Fruit fly (Drosophila melanogaster) whole organism, embryonic: ENCODE measurements around the gene Zasp66.
A peak's percentile ranks its signal among the peaks of the same experiment; 100 is the strongest.

Experiments used
- Ada2b ChIP-seq: fragments of 200-800 bp; sonication (Bioruptor generic); IDR thresholded peaks from 2 replicates; pipeline ENCODE4 v1.3.6; 2022; ENCODE audit warnings: missing biosample characterization, missing genetic modification characterization
- Adf1 ChIP-seq: fragments of 200-800 bp; sonication (Bioruptor generic); IDR thresholded peaks from 2 replicates; pipeline ENCODE4 v1.3.6; 2022; ENCODE audit warnings: missing biosample characterization, missing genetic modification characterization
- Asciz ChIP-seq: fragments of 200-800 bp; sonication (Bioruptor generic); optimal IDR thresholded peaks from 2 replicates; lab custom pipeline; 2017; ENCODE audit warnings: missing biosample characterization, mild to moderate bottlenecking, missing genetic modification characterization, missing genetic modification reagents
- CG10147 ChIP-seq: fragments of 200-800 bp; sonication (Bioruptor generic); optimal IDR thresholded peaks from 2 replicates; lab custom pipeline; 2019; ENCODE audit warnings: missing biosample characterization, mild to moderate bottlenecking, missing genetic modification characterization, moderate library complexity
- CG1024 ChIP-seq: fragments of 200-800 bp; sonication (Bioruptor generic); IDR thresholded peaks from 2 replicates; pipeline ENCODE4 v1.3.6; 2022; ENCODE audit warnings: missing biosample characterization, missing genetic modification characterization
- CG10431 ChIP-seq: fragments of 200-800 bp; sonication (Bioruptor generic); optimal IDR thresholded peaks from 3 replicates; lab custom pipeline; 2018; ENCODE audit warnings: missing biosample characterization, mild to moderate bottlenecking, missing genetic modification characterization
- CG11723 ChIP-seq: fragments of 200-800 bp; sonication (Bioruptor generic); optimal IDR thresholded peaks from 2 replicates; lab custom pipeline; 2017; ENCODE audit warnings: missing biosample characterization, mild to moderate bottlenecking, missing genetic modification characterization
- CG12071 ChIP-seq: fragments of 200-800 bp; sonication (Bioruptor generic); optimal IDR thresholded peaks from 3 replicates; lab custom pipeline; 2018; ENCODE audit warnings: missing biosample characterization, mild to moderate bottlenecking, missing genetic modification characterization
- CG12769 ChIP-seq: fragments of 200-800 bp; sonication (Bioruptor generic); optimal IDR thresholded peaks from 2 replicates; lab custom pipeline; 2019; ENCODE audit warnings: missing biosample characterization, mild to moderate bottlenecking, missing genetic modification characterization, moderate library complexity
- CG13894 ChIP-seq: fragments of 200-800 bp; sonication (Bioruptor generic); optimal IDR thresholded peaks from 3 replicates; lab custom pipeline; 2018; ENCODE audit warnings: missing biosample characterization, mild to moderate bottlenecking, missing genetic modification characterization, moderate library complexity
- CG14050 ChIP-seq: fragments of 200-800 bp; sonication (Bioruptor generic); IDR thresholded peaks from 3 replicates; pipeline ENCODE4 v1.3.6; 2022; ENCODE audit warnings: missing biosample characterization, missing genetic modification characterization
- CG14441 ChIP-seq: fragments of 200-800 bp; sonication (Bioruptor generic); IDR thresholded peaks from 2 replicates; pipeline ENCODE4 v1.3.6; 2022; ENCODE audit warnings: missing biosample characterization, missing genetic modification characterization
- CG15696 ChIP-seq: fragments of 200-800 bp; sonication (Bioruptor generic); optimal IDR thresholded peaks from 2 replicates; lab custom pipeline; 2019; ENCODE audit warnings: missing biosample characterization, mild to moderate bottlenecking, missing genetic modification characterization, moderate library complexity
- CG17568 ChIP-seq: fragments of 200-800 bp; sonication (Bioruptor generic); optimal IDR thresholded peaks from 2 replicates; lab custom pipeline; 2018; ENCODE audit warnings: missing biosample characterization, mild to moderate bottlenecking, missing genetic modification characterization, moderate library complexity
- CG18599 ChIP-seq: fragments of 200-800 bp; sonication (Bioruptor generic); optimal IDR thresholded peaks from 3 replicates; lab custom pipeline; 2017; ENCODE audit warnings: missing biosample characterization, missing genetic modification characterization, mild to moderate bottlenecking, moderate library complexity, missing genetic modification reagents
- CG2678 ChIP-seq: fragments of 200-800 bp; sonication (Bioruptor generic); optimal IDR thresholded peaks from 3 replicates; lab custom pipeline; 2019; ENCODE audit warnings: missing biosample characterization, mild to moderate bottlenecking, missing genetic modification characterization, moderate library complexity
- CG4360 ChIP-seq: fragments of 200-800 bp; sonication (Bioruptor generic); IDR thresholded peaks from 2 replicates; pipeline ENCODE4 v1.3.6; 2022; ENCODE audit warnings: missing biosample characterization, missing genetic modification characterization
- CG6791 ChIP-seq: fragments of 200-800 bp; sonication (Bioruptor generic); IDR thresholded peaks from 3 replicates; pipeline ENCODE4 v1.3.6; 2022; ENCODE audit warnings: missing biosample characterization, missing genetic modification characterization; ENCODE audit not compliant: partially characterized antibody
- CG7372 ChIP-seq: fragments of 200-800 bp; sonication (Bioruptor generic); IDR thresholded peaks from 2 replicates; pipeline ENCODE4 v1.3.6; 2022; ENCODE audit warnings: missing biosample characterization, missing genetic modification characterization
- Drgx ChIP-seq: fragments of 200-800 bp; sonication (Bioruptor generic); IDR thresholded peaks from 2 replicates; pipeline ENCODE4 v1.3.6; 2022; ENCODE audit warnings: missing biosample characterization, missing genetic modification characterization
- Ets65A ChIP-seq: fragments of 200-800 bp; sonication (Bioruptor generic); peaks from one replicate; lab custom pipeline; 2016; ENCODE audit warnings: missing biosample characterization, missing genetic modification characterization
- Hmr ChIP-seq: fragments of 200-800 bp; sonication (Bioruptor generic); optimal IDR thresholded peaks from 3 replicates; lab custom pipeline; 2017; ENCODE audit warnings: mild to moderate bottlenecking, missing biosample characterization, missing genetic modification reagents, missing genetic modification characterization
- Jarid2 ChIP-seq: fragments of 200-800 bp; sonication (Bioruptor generic); optimal IDR thresholded peaks from 3 replicates; lab custom pipeline; 2017; ENCODE audit warnings: mild to moderate bottlenecking, missing biosample characterization, missing genetic modification reagents, missing genetic modification characterization
- Lpt ChIP-seq: fragments of >200 bp; optimal IDR thresholded peaks from 2 replicates; lab custom pipeline; 2018; ENCODE audit warnings: missing biosample characterization, missing genetic modification characterization
- Med ChIP-seq: fragments of 200-800 bp; sonication (Bioruptor generic); peaks from one replicate; lab custom pipeline; 2016; ENCODE audit warnings: missing biosample characterization, missing genetic modification characterization, mild to moderate bottlenecking, inconsistent platforms, moderate library complexity
- Oli ChIP-seq: fragments of 200-800 bp; sonication (Bioruptor generic); optimal IDR thresholded peaks from 2 replicates; lab custom pipeline; 2018; ENCODE audit warnings: missing biosample characterization, mild to moderate bottlenecking, missing genetic modification characterization, moderate library complexity
- Pdp1 ChIP-seq, 2 experiments: fragments of 200-800 bp; sonication (Bioruptor generic); optimal IDR thresholded peaks; 3 replicates each; lab custom pipeline; 2016; ENCODE audit warnings: missing biosample characterization in 2 of 2, missing genetic modification characterization in 2 of 2, mild to moderate bottlenecking in 1 of 2, moderate library complexity in 1 of 2
- Rfx ChIP-seq: fragments of 200-800 bp; sonication (Bioruptor generic); IDR thresholded peaks from 2 replicates; pipeline ENCODE4 v1.3.6; 2022; ENCODE audit warnings: missing biosample characterization, missing genetic modification characterization
- chm ChIP-seq: fragments of 200-800 bp; sonication (Bioruptor generic); IDR thresholded peaks from 2 replicates; pipeline ENCODE4 v1.3.6; 2022; ENCODE audit warnings: missing biosample characterization, missing genetic modification characterization
- cwo ChIP-seq: fragments of 200-800 bp; sonication (Bioruptor generic); optimal IDR thresholded peaks from 3 replicates; lab custom pipeline; 2017; ENCODE audit warnings: missing biosample characterization, missing genetic modification characterization, mild to moderate bottlenecking, moderate library complexity, missing genetic modification reagents
- dmrt11E ChIP-seq: fragments of 200-800 bp; sonication (Bioruptor generic); optimal IDR thresholded peaks from 3 replicates; lab custom pipeline; 2018; ENCODE audit warnings: missing biosample characterization, mild to moderate bottlenecking, missing genetic modification characterization, moderate library complexity
- dmrt99B ChIP-seq: fragments of 200-800 bp; sonication (Bioruptor generic); optimal IDR thresholded peaks from 2 replicates; lab custom pipeline; 2018; ENCODE audit warnings: missing biosample characterization, mild to moderate bottlenecking, missing genetic modification characterization, moderate library complexity
- fru ChIP-seq: fragments of >200 bp; optimal IDR thresholded peaks from 2 replicates; lab custom pipeline; 2017
- grn ChIP-seq: fragments of 200-800 bp; sonication (Bioruptor generic); optimal IDR thresholded peaks from 3 replicates; lab custom pipeline; 2017; ENCODE audit warnings: missing biosample characterization, missing genetic modification characterization
- hkb ChIP-seq, 2 experiments: fragments of 200-800 bp in 1 of 2; fragments of >200 bp in 1 of 2; sonication (Bioruptor generic) in 1 of 2; IDR thresholded peaks in 1 of 2; optimal IDR thresholded peaks in 1 of 2; 2 replicates each; pipeline versions ENCODE4 v1.3.6 to Lab custom; 2017 to 2022; ENCODE audit warnings: missing biosample characterization in 1 of 2, missing genetic modification characterization in 1 of 2
- insv ChIP-seq, 2 experiments: fragments of 200-800 bp; sonication (Bioruptor generic); optimal IDR thresholded peaks; 3 replicates each; lab custom pipeline; 2016 to 2018; ENCODE audit warnings: missing biosample characterization in 2 of 2, missing genetic modification characterization in 2 of 2
- lab ChIP-seq: fragments of 200-800 bp; sonication (Bioruptor generic); optimal IDR thresholded peaks from 3 replicates; lab custom pipeline; 2017; ENCODE audit warnings: missing biosample characterization, missing genetic modification characterization, mild to moderate bottlenecking, moderate library complexity, missing genetic modification reagents
- onecut ChIP-seq: fragments of 200-800 bp; sonication (Bioruptor generic); IDR thresholded peaks from 2 replicates; pipeline ENCODE4 v1.3.6; 2022; ENCODE audit warnings: missing biosample characterization, missing genetic modification characterization
- pan ChIP-seq, 4 experiments: fragments of >200 bp in 3 of 4; fragments of 200-800 bp in 1 of 4; sonication (Bioruptor generic) in 1 of 4; optimal IDR thresholded peaks in 3 of 4; IDR thresholded peaks in 1 of 4; 2 replicates each; pipeline versions ENCODE4 v1.3.6 to Lab custom; 2017 to 2022; ENCODE audit warnings: missing biosample characterization in 2 of 4, missing genetic modification characterization in 2 of 4, mixed read lengths in 1 of 4
- pzg ChIP-seq: fragments of 200-800 bp; sonication (Bioruptor generic); optimal IDR thresholded peaks from 3 replicates; lab custom pipeline; 2018; ENCODE audit warnings: missing biosample characterization, mild to moderate bottlenecking, missing genetic modification characterization, moderate library complexity
- sqz ChIP-seq: fragments of 200-800 bp; sonication (Bioruptor generic); optimal IDR thresholded peaks from 3 replicates; lab custom pipeline; 2018; ENCODE audit warnings: missing biosample characterization, mild to moderate bottlenecking, missing genetic modification characterization
- sr ChIP-seq: fragments of 200-800 bp; sonication (Bioruptor generic); IDR thresholded peaks from 3 replicates; pipeline ENCODE4 v1.3.6; 2022; ENCODE audit warnings: missing biosample characterization, missing genetic modification characterization
- sug ChIP-seq: fragments of 200-800 bp; optimal IDR thresholded peaks from 2 replicates; lab custom pipeline; 2019; ENCODE audit warnings: missing biosample characterization, mild to moderate bottlenecking, missing genetic modification characterization, moderate library complexity
- unpg ChIP-seq: fragments of 200-800 bp; sonication (Bioruptor generic); optimal IDR thresholded peaks from 3 replicates; lab custom pipeline; 2018; ENCODE audit warnings: missing biosample characterization, mild to moderate bottlenecking, missing genetic modification characterization, moderate library complexity
- wdn ChIP-seq: fragments of 200-800 bp; sonication (Bioruptor generic); IDR thresholded peaks from 2 replicates; pipeline ENCODE4 v1.3.6; 2022; ENCODE audit warnings: missing biosample characterization, missing genetic modification characterization
- zen ChIP-seq: fragments of 200-800 bp; sonication (Bioruptor generic); optimal IDR thresholded peaks from 3 replicates; lab custom pipeline; 2018; ENCODE audit warnings: missing biosample characterization, mild to moderate bottlenecking, missing genetic modification characterization, moderate library complexity
- zf30C ChIP-seq: fragments of 200-800 bp; sonication (Bioruptor generic); optimal IDR thresholded peaks from 3 replicates; lab custom pipeline; 2018; ENCODE audit warnings: missing biosample characterization, mild to moderate bottlenecking, missing genetic modification characterization

Zasp66 gene

dm6 chr3L:8578470-8578869, 45.7 kb upstream of the Zasp66 start (continued):
- TF ChIP-seq Lpt (GFP tag; lab: Kevin White, UChicago) (no peak), Adf1 (GFP tag; lab: Robert Waterston, UW) (peak; percentile 56; the same call in 1 of the 2 replicates), CG13894 (tag; lab: Kevin White, UChicago) (peak; percentile 16), sqz (GFP tag; lab: Kevin White, UChicago) (peak; percentile 15), hkb (optimal IDR thresholded peaks at IDR 0.05; lab: Kevin White, UChicago) (no peak), hkb (GFP tag; IDR thresholded peaks at IDR 0.05; lab: Robert Waterston, UW) (0 out of 2 replicates have a peak, but pooled peaks have one; percentile 25), Hmr (GFP tag; lab: Kevin White, UChicago) (peak; percentile 6), sug (peak; percentile 16), Jarid2 (GFP tag; lab: Kevin White, UChicago) (peak; percentile 30), lab (GFP tag; lab: Kevin White, UChicago) (peak; percentile 49), Drgx (0 out of 2 replicates have a peak, but pooled peaks have one; percentile 11), pzg (GFP tag; lab: Kevin White, UChicago) (no peak), chm (GFP tag; lab: Robert Waterston, UW) (peak; percentile 39; the same call in 1 of the 2 replicates), Rfx (GFP tag; lab: Robert Waterston, UW) (0 out of 2 replicates have a peak, but pooled peaks have one; percentile 38)

- TF ChIP-seq CG6791 (GFP tag; lab: Robert Waterston, UW) (no peak), CG14441 (peak; percentile 28; the same call in 1 of the 2 replicates), fru (lab: Kevin White, UChicago) (no peak), Med (peak; percentile 45), CG7372 (peak; percentile 64; the same call in 1 of the 2 replicates), sr (peak; percentile 77), CG12769 (tag; lab: Kevin White, UChicago) (peak; percentile 23), cwo (GFP tag; lab: Kevin White, UChicago) (no peak)
Measured at dm6 chr3L:8579513-8579912, 44.7 kb upstream of the Zasp66 start.

dm6 chr3L:8580780-8581179, 43.4 kb upstream of the Zasp66 start:
- TF ChIP-seq Drgx = no peak
- TF ChIP-seq Ets65A = peak; percentile 21
- no peak for TF ChIP-seq Ada2b (GFP tag; lab: Robert Waterston, UW)
- no peak for TF ChIP-seq CG12071 (GFP tag; lab: Kevin White, UChicago)
- TF ChIP-seq CG10431 = no peak
- TF ChIP-seq grn (GFP tag; lab: Kevin White, UChicago) = no peak
- TF ChIP-seq insv (GFP tag; optimal IDR thresholded peaks at IDR 0.05; lab: Kevin White, UChicago) = no peak
- no peak for TF ChIP-seq dmrt11E (tag; lab: Kevin White, UChicago)
- TF ChIP-seq CG15696 = no peak
- TF ChIP-seq dmrt99B (tag; lab: Kevin White, UChicago) = no peak
- TF ChIP-seq Oli (tag; lab: Kevin White, UChicago) = no peak
- no peak for TF ChIP-seq Asciz (GFP tag; lab: Kevin White, UChicago)
- no peak for TF ChIP-seq pan (optimal IDR thresholded peaks at IDR 0.05; lab: Kevin White, UChicago)
- TF ChIP-seq pan (GFP tag; optimal IDR thresholded peaks at IDR 0.05 in 1 of 2, IDR thresholded peaks at IDR 0.05 in 1 of 2) = no peak
- TF ChIP-seq CG11723 (GFP tag; lab: Kevin White, UChicago) = no peak
- no peak for TF ChIP-seq CG2678
- no peak for TF ChIP-seq zf30C (GFP tag; lab: Kevin White, UChicago)
- TF ChIP-seq CG14050 (GFP tag; lab: Robert Waterston, UW) = no peak
- TF ChIP-seq unpg (GFP tag; lab: Kevin White, UChicago) = no peak
- no peak for TF ChIP-seq zen
- TF ChIP-seq Pdp1 (GFP tag; optimal IDR thresholded peaks at IDR 0.05; lab: Kevin White, UChicago) = peak in 1 of 2 experiments; percentile 85
- TF ChIP-seq CG1024 (GFP tag; lab: Robert Waterston, UW) = no peak
- TF ChIP-seq fru (lab: Kevin White, UChicago) = no peak
- no peak for TF ChIP-seq wdn (GFP tag; lab: Robert Waterston, UW)
- TF ChIP-seq CG18599 (GFP tag; lab: Kevin White, UChicago) = no peak
- TF ChIP-seq CG10147 = no peak
- no peak for TF ChIP-seq onecut (GFP tag; lab: Robert Waterston, UW)
- TF ChIP-seq CG4360 (GFP tag; lab: Robert Waterston, UW) = no peak
- TF ChIP-seq CG17568 (GFP tag; lab: Kevin White, UChicago) = no peak
